Fruit fly (Drosophila melanogaster) S2 (cell line): Measurements from ENCODE around the gene CG6125.

Experiments
- CG8478 ChIP-seq: fragments of >200 bp; optimal IDR thresholded peaks from 2 replicates; lab custom pipeline; 2018
- CTCF ChIP-seq, 2 experiments: fragments of >200 bp; optimal IDR thresholded peaks; 2 replicates each; lab custom pipeline; 2018

dm6 chr3R:15409110-15409771, 2.4 kb upstream of the CG6125 start:
- TF ChIP-seq CTCF (optimal IDR thresholded peaks at IDR 0.05; lab: Kevin White, UChicago) (no peak), CG8478 (lab: Kevin White, UChicago) (no peak)
